Worm (Caenorhabditis elegans) whole organism, midembryonic: ENCODE measurements around the gene str-48.

Experiments
- ref-1 ChIP-seq: fragments of 200-800 bp; sonication (Bioruptor generic); conservative IDR thresholded peaks from 2 replicates; pipeline ENCODE4 v1.3.6; 2022; ENCODE audit warnings: missing genetic modification reagents, missing genetic modification characterization, missing compliant biosample characterization
- tab-1 ChIP-seq: fragments of 200-800 bp; sonication (Bioruptor generic); IDR thresholded peaks from 2 replicates; pipeline ENCODE4 v1.3.6; 2022; ENCODE audit warnings: missing genetic modification characterization, missing compliant biosample characterization

ce11 chrIV:7156356-7156755 lies 34.6 kb downstream of the str-48 start, which contains the start of gene maph-9:
- no peak for TF ChIP-seq ref-1 (GFP tag; lab: Robert Waterston, UW)
- TF ChIP-seq tab-1 (GFP tag; lab: Robert Waterston, UW): no peak
